Fruit fly (Drosophila melanogaster) whole organism, prepupa: ENCODE results near the gene RhoL.

Experiments
- CG11294 ChIP-seq: fragments of 200-800 bp; sonication (Bioruptor generic); IDR thresholded peaks from 2 replicates; pipeline ENCODE4 v1.3.6; 2022; ENCODE audit warnings: missing biosample characterization, missing genetic modification characterization
- CG11762 ChIP-seq: fragments of 200-800 bp; sonication (Bioruptor generic); optimal IDR thresholded peaks from 3 replicates; lab custom pipeline; 2016; ENCODE audit warnings: missing biosample characterization, missing genetic modification characterization; ENCODE audit not compliant: insufficient read depth
- CG11902 ChIP-seq: fragments of 200-800 bp; sonication (Bioruptor generic); optimal IDR thresholded peaks from 3 replicates; lab custom pipeline; 2016; ENCODE audit warnings: missing biosample characterization, missing genetic modification characterization
- CG34406 ChIP-seq: fragments of 200-800 bp; sonication (Bioruptor generic); optimal IDR thresholded peaks from 3 replicates; lab custom pipeline; 2016; ENCODE audit warnings: missing biosample characterization, missing genetic modification characterization
- Eip93F ChIP-seq: fragments of 200-800 bp; sonication (Bioruptor generic); optimal IDR thresholded peaks from 2 replicates; lab custom pipeline; 2016; ENCODE audit warnings: missing biosample characterization, mild to moderate bottlenecking, missing genetic modification characterization
- Gug ChIP-seq: fragments of 200-800 bp; sonication (Bioruptor generic); IDR thresholded peaks from 2 replicates; pipeline ENCODE4 v1.3.6; 2022; ENCODE audit warnings: missing biosample characterization, missing genetic modification characterization
- Lpt ChIP-seq: fragments of 200-800 bp; sonication (Bioruptor generic); optimal IDR thresholded peaks from 3 replicates; lab custom pipeline; 2016; ENCODE audit warnings: missing biosample characterization, missing genetic modification characterization
- OdsH ChIP-seq: fragments of 200-800 bp; sonication (Bioruptor generic); optimal IDR thresholded peaks from 3 replicates; lab custom pipeline; 2016; ENCODE audit warnings: missing biosample characterization, missing genetic modification characterization
- cyc ChIP-seq: fragments of 200-800 bp; sonication (Bioruptor generic); optimal IDR thresholded peaks from 3 replicates; lab custom pipeline; 2016; ENCODE audit warnings: missing biosample characterization, missing genetic modification characterization
- dsx ChIP-seq: fragments of 200-800 bp; optimal IDR thresholded peaks from 3 replicates; lab custom pipeline; 2019; ENCODE audit warnings: missing biosample characterization, mild to moderate bottlenecking, missing genetic modification characterization, moderate library complexity; ENCODE audit not compliant: poor library complexity, severe bottlenecking
- esn ChIP-seq: fragments of 200-800 bp; sonication (Bioruptor generic); optimal IDR thresholded peaks from 2 replicates; lab custom pipeline; 2016; ENCODE audit warnings: missing biosample characterization, mild to moderate bottlenecking, missing genetic modification characterization, moderate library complexity
- spab ChIP-seq: fragments of 200-800 bp; sonication (Bioruptor generic); optimal IDR thresholded peaks from 2 replicates; lab custom pipeline; 2017; ENCODE audit warnings: missing biosample characterization, mild to moderate bottlenecking, missing genetic modification characterization, missing genetic modification reagents

DNA sequence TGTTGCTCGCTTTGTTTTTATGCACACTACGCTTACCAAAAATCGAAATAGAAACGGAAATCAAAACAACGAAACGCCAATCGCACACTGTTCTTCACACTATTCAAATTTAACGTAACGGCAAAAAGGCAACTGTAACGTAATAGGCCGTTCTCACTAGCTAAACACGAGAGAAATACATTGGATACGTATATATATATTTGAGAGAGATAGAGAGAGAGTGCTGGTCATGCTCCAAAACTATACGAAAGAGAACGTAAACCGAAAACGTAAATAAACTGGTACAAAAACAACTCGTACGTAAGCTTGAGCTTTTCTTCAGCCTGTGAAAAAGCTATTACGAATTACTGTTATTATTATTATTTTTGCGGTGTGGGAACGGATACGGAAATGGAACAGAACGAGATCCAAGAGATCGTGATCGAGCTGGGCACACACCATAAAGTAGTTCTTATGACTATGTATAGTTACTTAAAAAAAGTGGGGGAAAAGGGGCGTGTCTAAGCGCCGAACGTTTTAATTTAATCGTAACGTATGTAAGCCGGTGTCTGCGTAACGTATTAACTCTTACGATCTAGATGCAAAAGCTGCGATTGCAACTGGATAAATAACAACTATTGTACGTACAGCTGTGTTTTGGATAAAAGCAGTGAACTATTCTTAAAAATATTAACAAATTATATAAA, 41.3 kb upstream of the RhoL start:
- no peak for TF ChIP-seq dsx
- TF ChIP-seq Eip93F = no peak
- no peak for TF ChIP-seq Lpt
- no peak for TF ChIP-seq OdsH (GFP tag; lab: Kevin White, UChicago)
- TF ChIP-seq CG34406 (GFP tag; lab: Kevin White, UChicago) = no peak
- TF ChIP-seq CG11294 (GFP tag; lab: Robert Waterston, UW) = no peak
- TF ChIP-seq Gug (GFP tag; lab: Robert Waterston, UW) = no peak
- no peak for TF ChIP-seq spab
- no peak for TF ChIP-seq CG11762
- TF ChIP-seq cyc (GFP tag; lab: Kevin White, UChicago) = no peak
- TF ChIP-seq CG11902 (GFP tag; lab: Kevin White, UChicago) = no peak
- no peak for TF ChIP-seq esn (GFP tag; lab: Kevin White, UChicago)
